Fruit fly (Drosophila melanogaster) whole organism, adult: ENCODE data around the gene CG9368.

Experiments used
- CG11617 ChIP-seq: fragments of 200-800 bp; sonication (Bioruptor generic); optimal IDR thresholded peaks from 2 replicates; lab custom pipeline; 2017; ENCODE audit warnings: mild to moderate bottlenecking, missing biosample characterization, missing genetic modification reagents, missing genetic modification characterization
- CG12768 ChIP-seq: fragments of 200-800 bp; sonication (Bioruptor generic); optimal IDR thresholded peaks from 2 replicates; lab custom pipeline; 2017; ENCODE audit warnings: missing biosample characterization, missing genetic modification characterization, mild to moderate bottlenecking, moderate library complexity, missing genetic modification reagents
- CG14711 ChIP-seq: fragments of 200-800 bp; sonication (Bioruptor generic); optimal IDR thresholded peaks from 2 replicates; lab custom pipeline; 2018; ENCODE audit warnings: missing biosample characterization, mild to moderate bottlenecking, missing genetic modification characterization, moderate library complexity
- CG1620 ChIP-seq: fragments of 200-800 bp; sonication (Bioruptor generic); optimal IDR thresholded peaks from 2 replicates; lab custom pipeline; 2016; ENCODE audit warnings: missing biosample characterization, missing genetic modification characterization
- CG33017 ChIP-seq: fragments of 200-800 bp; sonication (Bioruptor generic); optimal IDR thresholded peaks from 2 replicates; lab custom pipeline; 2018; ENCODE audit warnings: missing biosample characterization, mild to moderate bottlenecking, missing genetic modification characterization, moderate library complexity
- CG5204 ChIP-seq: fragments of 200-800 bp; sonication (Bioruptor generic); optimal IDR thresholded peaks from 2 replicates; lab custom pipeline; 2016; ENCODE audit warnings: missing biosample characterization, missing genetic modification characterization
- CG7045 ChIP-seq: fragments of 200-800 bp; sonication (Bioruptor generic); optimal IDR thresholded peaks from 2 replicates; lab custom pipeline; 2017; ENCODE audit warnings: missing biosample characterization, mild to moderate bottlenecking, missing genetic modification characterization
- CG7101 ChIP-seq: fragments of 200-800 bp; sonication (Bioruptor generic); optimal IDR thresholded peaks from 2 replicates; lab custom pipeline; 2018; ENCODE audit warnings: missing biosample characterization, mild to moderate bottlenecking, missing genetic modification characterization, moderate library complexity
- Clk ChIP-seq: fragments of 200-800 bp; sonication (Bioruptor generic); optimal IDR thresholded peaks from 2 replicates; lab custom pipeline; 2017; ENCODE audit warnings: missing biosample characterization, missing genetic modification characterization
- Crg-1 ChIP-seq: fragments of 200-800 bp; sonication (Bioruptor generic); optimal IDR thresholded peaks from 2 replicates; lab custom pipeline; 2016; ENCODE audit warnings: missing biosample characterization, missing genetic modification characterization
- Hr96 ChIP-seq: fragments of 200-800 bp; sonication (Bioruptor generic); optimal IDR thresholded peaks from 2 replicates; lab custom pipeline; 2016; ENCODE audit warnings: missing biosample characterization, missing genetic modification characterization
- Mnt ChIP-seq: fragments of 200-800 bp; sonication (Bioruptor generic); optimal IDR thresholded peaks from 2 replicates; lab custom pipeline; 2016; ENCODE audit warnings: missing biosample characterization, mild to moderate bottlenecking, missing genetic modification characterization
- bab1 ChIP-seq: fragments of 200-800 bp; sonication (Bioruptor generic); optimal IDR thresholded peaks from 3 replicates; lab custom pipeline; 2019; ENCODE audit warnings: missing biosample characterization, mild to moderate bottlenecking, missing genetic modification characterization, moderate library complexity
- cic ChIP-seq: fragments of 200-800 bp; sonication (Bioruptor generic); optimal IDR thresholded peaks from 2 replicates; lab custom pipeline; 2017; ENCODE audit warnings: missing biosample characterization, mild to moderate bottlenecking, missing genetic modification characterization, moderate library complexity
- cnc ChIP-seq, 2 experiments: fragments of >200 bp; optimal IDR thresholded peaks; 2 replicates each; lab custom pipeline; 2017
- kay ChIP-seq: fragments of 200-800 bp; sonication (Bioruptor generic); peaks from one replicate; lab custom pipeline; 2016; ENCODE audit warnings: missing biosample characterization, missing genetic modification characterization, borderline replicate concordance
- ovo ChIP-seq: fragments of 200-800 bp; sonication (Bioruptor generic); optimal IDR thresholded peaks from 2 replicates; lab custom pipeline; 2016; ENCODE audit warnings: missing biosample characterization, missing genetic modification characterization
- pad ChIP-seq: fragments of 200-800 bp; sonication (Bioruptor generic); optimal IDR thresholded peaks from 3 replicates; lab custom pipeline; 2017; ENCODE audit warnings: missing biosample characterization, missing genetic modification characterization, mild to moderate bottlenecking, moderate library complexity, missing genetic modification reagents
- tj ChIP-seq: fragments of 200-800 bp; sonication (Bioruptor generic); optimal IDR thresholded peaks from 3 replicates; lab custom pipeline; 2017; ENCODE audit warnings: missing biosample characterization, mild to moderate bottlenecking, missing genetic modification characterization, moderate library complexity
- toe ChIP-seq: fragments of 200-800 bp; sonication (Bioruptor generic); optimal IDR thresholded peaks from 2 replicates; lab custom pipeline; 2016; ENCODE audit warnings: missing biosample characterization, missing genetic modification characterization

The CG9368 gene

DNA sequence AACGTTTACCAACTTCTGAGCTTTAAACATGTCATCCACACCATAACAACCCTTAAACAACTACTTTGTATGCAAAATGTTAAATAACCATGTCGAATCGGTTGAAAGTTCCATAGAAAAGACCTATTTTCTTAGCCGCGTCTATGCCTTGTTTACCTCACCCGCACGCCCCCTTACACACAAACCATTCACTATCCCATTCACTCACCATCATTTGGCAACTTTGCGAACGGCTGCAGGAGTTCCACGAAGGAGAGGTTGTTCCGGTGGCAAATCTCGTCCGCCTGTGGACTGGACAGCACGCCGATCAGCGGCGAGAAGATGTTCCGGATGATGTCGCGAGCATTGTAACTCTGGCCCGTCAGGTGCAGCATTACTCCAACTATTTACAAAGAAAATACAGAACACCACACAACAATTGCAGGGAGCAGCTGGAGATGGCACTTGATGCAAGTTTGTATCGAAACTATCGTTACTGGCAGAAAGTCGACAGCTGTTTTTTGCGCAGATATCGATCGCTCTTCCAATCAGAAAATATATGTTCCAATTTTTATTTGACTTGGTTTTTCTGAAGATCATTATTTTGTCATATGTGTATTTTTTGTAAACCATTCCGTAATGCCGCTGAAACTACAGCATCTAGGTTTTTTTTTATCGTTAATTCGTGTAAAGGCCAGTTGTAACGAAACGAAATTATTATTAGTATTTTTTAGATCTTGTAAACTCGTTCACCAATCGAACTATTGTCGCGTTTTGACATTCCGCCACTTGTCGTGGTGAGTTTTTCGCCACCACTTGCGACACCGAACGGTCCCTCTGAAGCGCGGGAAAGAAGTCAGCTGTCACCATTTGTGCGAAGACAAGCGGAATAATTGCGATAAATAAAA is 16.9 kb downstream of the CG9368 start, which contains the start of gene asf1:
Gene asf1 (plus strand): TSS at position 823 of the 887 bp plus-strand sequence.
- TF ChIP-seq Mnt (peak; percentile 23), pad (GFP tag; lab: Kevin White, UChicago) (no peak), tj (GFP tag; lab: Kevin White, UChicago) (peak; percentile 70), cnc (optimal IDR thresholded peaks at IDR 0.05; lab: Kevin White, UChicago) (no peak), ovo (GFP tag; lab: Kevin White, UChicago) (peak; percentile 2), Crg-1 (GFP tag; lab: Kevin White, UChicago) (peak; percentile 9), Hr96 (GFP tag; lab: Kevin White, UChicago) (no peak), CG14711 (peak; percentile 2), CG7101 (tag; lab: Kevin White, UChicago) (peak; percentile 15), CG1620 (GFP tag; lab: Kevin White, UChicago) (no peak), Clk (GFP tag; lab: Kevin White, UChicago) (no peak), CG5204 (GFP tag; lab: Kevin White, UChicago) (no peak), CG33017 (tag; lab: Kevin White, UChicago) (no peak), CG7045 (no peak), CG11617 (GFP tag; lab: Kevin White, UChicago) (peak; percentile 26), cic (GFP tag; lab: Kevin White, UChicago) (peak; percentile 46)

DNA sequence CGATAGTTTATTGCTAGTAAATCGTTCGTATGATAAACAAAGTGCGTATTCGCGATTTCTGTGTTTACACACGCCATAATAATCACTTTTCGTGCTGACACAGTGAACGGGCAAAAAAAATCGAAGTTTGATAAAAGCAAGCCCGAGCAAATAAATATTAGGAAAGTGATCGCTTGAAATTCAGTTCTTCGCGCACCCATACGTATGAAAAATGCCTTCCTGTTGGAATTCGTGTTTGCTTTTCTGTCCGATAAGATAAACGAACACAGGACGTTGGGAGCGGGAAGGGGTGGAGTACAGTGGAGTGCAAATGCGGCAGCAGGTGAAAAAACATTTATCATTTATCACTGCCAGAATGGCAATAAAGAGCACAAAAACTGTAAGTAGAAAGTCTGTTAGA is 29.3 kb downstream of the CG9368 start:
- peak; percentile 28 for TF ChIP-seq Hr96 (GFP tag; lab: Kevin White, UChicago)
- TF ChIP-seq toe, result no peak
- peak; percentile 50 for TF ChIP-seq Crg-1 (GFP tag; lab: Kevin White, UChicago)
- TF ChIP-seq cic (GFP tag; lab: Kevin White, UChicago), result peak; percentile 90
- TF ChIP-seq pad (GFP tag; lab: Kevin White, UChicago), result peak; percentile 5
- peak; percentile 60 for TF ChIP-seq CG11617 (GFP tag; lab: Kevin White, UChicago)
- no peak for TF ChIP-seq CG5204 (GFP tag; lab: Kevin White, UChicago)
- no peak for TF ChIP-seq bab1
- TF ChIP-seq Mnt, result peak; percentile 60
- peak; percentile 77 for TF ChIP-seq CG12768 (GFP tag; lab: Kevin White, UChicago)
- TF ChIP-seq CG7101 (tag; lab: Kevin White, UChicago), result peak; percentile 16
- TF ChIP-seq Clk (GFP tag; lab: Kevin White, UChicago), result peak; percentile 41
- peak; percentile 48 for TF ChIP-seq CG7045
- no peak for TF ChIP-seq cnc (optimal IDR thresholded peaks at IDR 0.05; lab: Kevin White, UChicago)
- no peak for TF ChIP-seq CG1620 (GFP tag; lab: Kevin White, UChicago)
- TF ChIP-seq CG33017 (tag; lab: Kevin White, UChicago), result peak; percentile 48
- peak; percentile 38 for TF ChIP-seq ovo (GFP tag; lab: Kevin White, UChicago)
- TF ChIP-seq CG14711, result peak; percentile 6
- peak; percentile 30 for TF ChIP-seq tj (GFP tag; lab: Kevin White, UChicago)
- TF ChIP-seq kay (GFP tag; lab: Kevin White, UChicago), result peak; percentile 95

DNA sequence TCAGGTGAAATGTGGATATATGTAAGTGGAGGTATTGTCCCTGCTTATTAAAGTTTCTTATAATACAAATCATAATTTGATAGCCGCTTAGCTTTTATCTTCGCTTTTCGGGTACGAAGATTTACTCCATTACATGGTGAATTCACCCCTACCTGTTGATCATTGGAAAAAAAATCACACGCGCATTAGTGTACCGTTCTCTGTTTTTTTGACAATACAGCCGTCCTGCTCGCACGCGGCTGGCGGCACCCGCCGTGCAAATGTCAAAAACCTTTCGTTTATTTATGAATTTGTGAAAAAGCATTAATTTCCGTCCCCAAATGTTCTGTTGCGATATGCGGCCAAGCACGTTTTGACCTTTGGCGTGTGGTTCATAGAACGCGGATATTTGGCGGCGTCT is 30.4 kb downstream of the CG9368 start:
- TF ChIP-seq Mnt (no peak), pad (GFP tag; lab: Kevin White, UChicago) (peak; percentile 77)

DNA sequence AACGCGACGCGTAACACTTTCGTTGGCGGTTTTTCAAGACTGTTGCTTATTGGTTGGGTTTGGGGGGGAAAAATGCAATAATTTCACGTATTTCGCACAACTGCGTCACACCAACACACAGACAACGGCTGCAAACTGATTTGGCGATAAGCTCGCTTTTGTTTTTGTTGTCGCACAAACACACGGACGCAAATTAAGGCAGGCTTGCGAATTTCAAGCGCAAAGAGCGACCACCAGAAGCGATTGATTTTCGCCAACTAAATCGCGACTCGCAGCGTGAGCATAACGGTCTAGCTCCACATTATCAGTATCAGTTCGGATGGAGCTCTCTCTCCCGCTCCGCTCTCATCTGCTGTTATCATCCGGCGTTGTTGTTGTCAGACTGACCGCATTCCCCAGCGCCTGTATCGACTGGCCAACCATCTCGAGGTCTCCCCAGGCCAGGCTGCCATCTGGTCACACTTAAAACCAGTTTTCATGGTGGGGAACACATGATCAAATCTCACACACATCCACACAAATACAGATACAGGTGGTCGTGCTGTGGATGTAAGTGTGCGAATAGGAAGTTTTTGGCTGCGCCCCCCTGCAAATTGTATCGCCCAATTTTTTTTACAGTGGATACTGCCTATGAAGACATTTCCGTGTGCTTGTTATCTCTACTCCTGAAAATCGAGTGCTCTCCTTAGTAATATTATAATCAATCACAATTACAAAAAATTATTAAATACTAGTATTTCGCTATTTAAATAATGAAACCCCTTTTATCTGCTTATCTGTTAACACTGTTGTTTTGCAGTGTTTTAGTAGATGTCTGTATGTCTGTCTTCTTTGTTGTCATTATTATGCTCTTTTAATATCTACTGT is 31.6 kb downstream of the CG9368 start:
- TF ChIP-seq tj (GFP tag; lab: Kevin White, UChicago), result peak; percentile 91
- TF ChIP-seq CG7101 (tag; lab: Kevin White, UChicago), result peak; percentile 65
- peak; percentile 74 for TF ChIP-seq CG1620 (GFP tag; lab: Kevin White, UChicago)
- peak; percentile 97 for TF ChIP-seq pad (GFP tag; lab: Kevin White, UChicago)
- TF ChIP-seq Hr96 (GFP tag; lab: Kevin White, UChicago), result peak; percentile 70
- peak; percentile 22 for TF ChIP-seq Crg-1 (GFP tag; lab: Kevin White, UChicago)
- TF ChIP-seq CG5204 (GFP tag; lab: Kevin White, UChicago), result peak; percentile 63
- peak; percentile 60 for TF ChIP-seq CG11617 (GFP tag; lab: Kevin White, UChicago)
- TF ChIP-seq CG33017 (tag; lab: Kevin White, UChicago), result peak; percentile 35
- peak; percentile 84 for TF ChIP-seq ovo (GFP tag; lab: Kevin White, UChicago)
- TF ChIP-seq toe, result peak; percentile 58
- TF ChIP-seq CG7045, result peak; percentile 41
- no peak for TF ChIP-seq Clk (GFP tag; lab: Kevin White, UChicago)
- TF ChIP-seq Mnt, result peak; percentile 67
- TF ChIP-seq CG12768 (GFP tag; lab: Kevin White, UChicago), result peak; percentile 43
- no peak for TF ChIP-seq cnc (optimal IDR thresholded peaks at IDR 0.05; lab: Kevin White, UChicago)
- peak; percentile 83 for TF ChIP-seq bab1
- peak; percentile 70 for TF ChIP-seq CG14711
- peak; percentile 79 for TF ChIP-seq kay (GFP tag; lab: Kevin White, UChicago)
- peak; percentile 90 for TF ChIP-seq cic (GFP tag; lab: Kevin White, UChicago)
